Worm (Caenorhabditis elegans) whole organism, late embryonic: ENCODE results near the gene Y37D8A.6.
A peak's percentile ranks its signal among the peaks of the same experiment; 100 is the strongest.

Experiments
- C38D4.7 ChIP-seq: fragments of 200-800 bp; sonication (Bioruptor generic); optimal IDR thresholded peaks from 2 replicates; lab custom pipeline; 2018; ENCODE audit warnings: mild to moderate bottlenecking, missing genetic modification characterization, moderate library complexity, missing compliant biosample characterization
- K02D7.2 ChIP-seq: sonication (generic microtip); optimal IDR thresholded peaks from 2 replicates; lab custom pipeline; 2017; ENCODE audit warnings: mild to moderate bottlenecking, missing genetic modification characterization, missing compliant biosample characterization
- Y22D7AL.16 ChIP-seq: sonication (generic microtip); optimal IDR thresholded peaks from 2 replicates; lab custom pipeline; 2016; ENCODE audit warnings: missing genetic modification characterization, missing compliant biosample characterization
- ama-1 ChIP-seq: fragments of 150-350 bp; optimal IDR thresholded peaks from 2 replicates; lab custom pipeline; 2014
- ceh-22 ChIP-seq: sonication (generic microtip); optimal IDR thresholded peaks from 2 replicates; lab custom pipeline; 2017; ENCODE audit warnings: missing biosample characterization, missing genetic modification characterization
- ceh-24 ChIP-seq: sonication (generic microtip); optimal IDR thresholded peaks from 2 replicates; lab custom pipeline; 2016; ENCODE audit warnings: mild to moderate bottlenecking, missing genetic modification characterization, missing compliant biosample characterization
- ceh-30 ChIP-seq: fragments of 150-350 bp; optimal IDR thresholded peaks from 2 replicates; lab custom pipeline; 2014; ENCODE audit warnings: missing biosample characterization, missing genetic modification characterization
- ceh-31 ChIP-seq: sonication (generic microtip); optimal IDR thresholded peaks from 2 replicates; lab custom pipeline; 2016; ENCODE audit warnings: missing genetic modification characterization, missing compliant biosample characterization
- ceh-34 ChIP-seq: sonication (generic microtip); optimal IDR thresholded peaks from 2 replicates; lab custom pipeline; 2016; ENCODE audit warnings: mild to moderate bottlenecking, missing genetic modification characterization, missing compliant biosample characterization
- che-1 ChIP-seq: sonication (generic microtip); optimal IDR thresholded peaks from 2 replicates; lab custom pipeline; 2016; ENCODE audit warnings: mild to moderate bottlenecking, missing genetic modification characterization, missing compliant biosample characterization
- dmd-4 ChIP-seq: sonication (generic microtip); optimal IDR thresholded peaks from 2 replicates; lab custom pipeline; 2016; ENCODE audit warnings: borderline replicate concordance, missing genetic modification characterization, missing compliant biosample characterization
- dve-1 ChIP-seq: sonication (generic microtip); optimal IDR thresholded peaks from 2 replicates; lab custom pipeline; 2017; ENCODE audit warnings: antibody characterized with exemption, mild to moderate bottlenecking, missing genetic modification characterization, missing compliant biosample characterization
- ets-4 ChIP-seq: sonication (generic microtip); optimal IDR thresholded peaks from 2 replicates; lab custom pipeline; 2016; ENCODE audit warnings: missing genetic modification characterization, missing compliant biosample characterization
- eyg-1 ChIP-seq: sonication (generic microtip); optimal IDR thresholded peaks from 2 replicates; lab custom pipeline; 2016; ENCODE audit warnings: missing genotype, missing genetic modification characterization, missing compliant biosample characterization
- gmeb-2 ChIP-seq: sonication (generic microtip); optimal IDR thresholded peaks from 2 replicates; lab custom pipeline; 2016; ENCODE audit warnings: missing genetic modification characterization, inconsistent platforms, missing compliant biosample characterization
- hlh-13 ChIP-seq: fragments of 200-800 bp; sonication (Bioruptor generic); optimal IDR thresholded peaks from 2 replicates; lab custom pipeline; 2018; ENCODE audit warnings: mild to moderate bottlenecking, missing genetic modification characterization, missing compliant biosample characterization
- hlh-30 ChIP-seq: sonication (generic microtip); optimal IDR thresholded peaks from 2 replicates; lab custom pipeline; 2017; ENCODE audit warnings: antibody characterized with exemption, missing genetic modification characterization, missing compliant biosample characterization; ENCODE audit not compliant: insufficient read depth
- hlh-6 ChIP-seq: sonication (generic microtip); optimal IDR thresholded peaks from 2 replicates; lab custom pipeline; 2016; ENCODE audit warnings: missing genotype, missing genetic modification characterization, missing compliant biosample characterization
- hlh-8 ChIP-seq: sonication (generic microtip); optimal IDR thresholded peaks from 2 replicates; lab custom pipeline; 2016; ENCODE audit warnings: missing genotype, missing genetic modification characterization, missing compliant biosample characterization
- lin-11 ChIP-seq: fragments of 200-800 bp; sonication (Bioruptor generic); optimal IDR thresholded peaks from 2 replicates; lab custom pipeline; 2018; ENCODE audit warnings: mild to moderate bottlenecking, missing genetic modification characterization, missing compliant biosample characterization
- madf-2 ChIP-seq: sonication (generic microtip); optimal IDR thresholded peaks from 2 replicates; lab custom pipeline; 2017; ENCODE audit warnings: missing genetic modification characterization, missing compliant biosample characterization
- nfya-1 ChIP-seq: sonication (generic microtip); optimal IDR thresholded peaks from 2 replicates; lab custom pipeline; 2017; ENCODE audit warnings: missing genetic modification characterization, mild to moderate bottlenecking, missing compliant biosample characterization, antibody characterized with exemption, moderate library complexity
- nhr-11 ChIP-seq: fragments of 150-350 bp; optimal IDR thresholded peaks from 2 replicates; lab custom pipeline; 2014; ENCODE audit warnings: missing biosample characterization, missing genetic modification characterization
- nhr-232 ChIP-seq: sonication (generic microtip); optimal IDR thresholded peaks from 2 replicates; lab custom pipeline; 2016; ENCODE audit warnings: missing genetic modification characterization, missing compliant biosample characterization
- pag-3 ChIP-seq: sonication (generic microtip); optimal IDR thresholded peaks from 2 replicates; lab custom pipeline; 2016; ENCODE audit warnings: missing compliant biosample characterization, missing genetic modification characterization, borderline replicate concordance
- pat-9 ChIP-seq: fragments of 200-800 bp; sonication (Bioruptor generic); optimal IDR thresholded peaks from 2 replicates; lab custom pipeline; 2018; ENCODE audit warnings: mild to moderate bottlenecking, missing genetic modification characterization, moderate library complexity, missing compliant biosample characterization
- pqm-1 ChIP-seq: sonication (generic microtip); optimal IDR thresholded peaks from 2 replicates; lab custom pipeline; 2016; ENCODE audit warnings: missing genetic modification characterization, missing compliant biosample characterization
- pros-1 ChIP-seq: fragments of 150-350 bp; optimal IDR thresholded peaks from 2 replicates; lab custom pipeline; 2014; ENCODE audit warnings: missing biosample characterization, missing genetic modification reagents, missing genetic modification characterization
- rnt-1 ChIP-seq: sonication (generic microtip); optimal IDR thresholded peaks from 2 replicates; lab custom pipeline; 2016; ENCODE audit warnings: missing genetic modification characterization, missing compliant biosample characterization
- unc-42 ChIP-seq: sonication (generic microtip); optimal IDR thresholded peaks from 2 replicates; lab custom pipeline; 2016; ENCODE audit warnings: missing genotype, missing genetic modification characterization, missing compliant biosample characterization
- unc-55 ChIP-seq: sonication (generic microtip); optimal IDR thresholded peaks from 2 replicates; lab custom pipeline; 2017; ENCODE audit warnings: missing biosample characterization, missing genetic modification reagents, missing genetic modification characterization
- zip-5 ChIP-seq: sonication (generic microtip); optimal IDR thresholded peaks from 2 replicates; lab custom pipeline; 2016; ENCODE audit warnings: missing genetic modification characterization, missing compliant biosample characterization
- ztf-16 ChIP-seq: sonication (generic microtip); optimal IDR thresholded peaks from 2 replicates; lab custom pipeline; 2017; ENCODE audit warnings: missing genetic modification characterization, missing compliant biosample characterization

Y37D8A.6 gene

DNA sequence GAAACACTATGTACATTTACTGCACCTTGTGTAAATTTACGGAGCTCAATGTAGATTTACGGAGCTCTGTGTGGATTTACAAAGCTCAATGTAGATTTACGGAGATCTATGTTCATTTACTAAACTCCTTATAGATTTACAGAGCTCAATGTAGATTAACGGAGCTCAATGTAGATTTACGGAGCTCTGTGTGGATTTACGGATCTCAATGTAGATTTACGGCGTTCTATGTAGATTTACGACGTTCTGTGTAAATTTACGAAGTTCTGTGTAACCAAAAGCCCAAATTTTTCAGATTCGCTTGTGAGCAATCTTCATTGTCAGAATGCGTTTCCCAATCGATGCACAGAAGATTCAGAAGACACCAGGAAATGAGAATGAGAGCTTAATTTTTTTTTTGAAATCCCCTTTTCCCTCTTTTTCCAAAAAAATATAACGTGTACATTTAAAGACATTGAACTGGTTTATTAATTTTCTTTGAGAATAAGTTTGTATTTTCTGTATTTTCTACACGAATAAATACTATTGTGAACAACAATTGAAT, 33.3 kb downstream of the Y37D8A.6 start:
- TF ChIP-seq dve-1: peak; percentile 82
- TF ChIP-seq gmeb-2: no peak
- TF ChIP-seq, all 69 proteins: peak for 1

DNA sequence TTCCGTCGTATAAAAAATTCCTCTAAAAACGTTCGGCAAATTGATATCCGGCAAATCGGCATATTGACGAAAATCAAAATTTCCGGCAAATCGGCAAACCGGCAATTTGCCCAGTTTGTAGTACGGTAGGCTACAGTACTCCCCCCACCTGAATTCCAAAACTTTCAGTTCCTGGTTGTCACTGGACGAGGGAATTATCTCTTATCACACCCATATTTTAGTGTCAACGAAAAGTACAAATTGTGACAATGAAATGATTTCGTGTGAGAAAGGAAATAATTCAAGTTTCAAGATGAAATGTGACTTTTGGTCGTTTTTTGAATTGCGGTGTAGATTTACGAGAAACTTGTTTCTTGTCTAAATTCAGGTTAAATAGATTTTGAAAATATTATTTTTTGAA, 37.0 kb downstream of the Y37D8A.6 start:
- no peak for TF ChIP-seq Y22D7AL.16 (tag; lab: Kevin White, UChicago)
- TF ChIP-seq zip-5 (tag; lab: Kevin White, UChicago): no peak
- no peak for TF ChIP-seq hlh-8 (tag; lab: Kevin White, UChicago)
- TF ChIP-seq madf-2: no peak
- TF ChIP-seq nhr-232: no peak
- no peak for TF ChIP-seq pros-1 (tag; lab: Kevin White, UChicago)
- TF ChIP-seq ets-4 (tag; lab: Kevin White, UChicago): no peak
- no peak for TF ChIP-seq rnt-1 (tag; lab: Kevin White, UChicago)
- TF ChIP-seq ceh-34 (tag; lab: Kevin White, UChicago): no peak
- TF ChIP-seq pqm-1 (tag; lab: Kevin White, UChicago): no peak
- no peak for TF ChIP-seq ztf-16
- TF ChIP-seq pat-9 (tag; lab: Kevin White, UChicago): no peak

DNA sequence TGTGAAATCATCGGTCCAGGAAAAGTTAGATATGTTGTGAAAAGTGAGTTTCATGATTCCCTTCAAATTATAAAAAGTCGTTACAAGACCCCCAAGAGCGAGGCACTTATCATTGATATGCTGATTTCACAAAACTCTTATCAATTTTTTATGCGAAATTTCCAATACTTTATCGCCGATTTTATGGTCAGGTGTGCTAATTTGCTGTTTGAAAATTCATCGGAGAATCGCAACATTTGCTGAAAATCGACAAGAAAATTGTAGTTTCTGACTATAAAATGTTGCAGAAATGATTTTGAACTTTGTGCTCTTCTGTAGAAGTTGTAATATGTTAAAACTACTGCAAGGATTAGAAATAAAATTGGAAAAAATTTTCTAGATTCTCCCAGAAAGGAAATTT, 38.4 kb downstream of the Y37D8A.6 start:
- no peak for TF ChIP-seq rnt-1 (tag; lab: Kevin White, UChicago)
- TF ChIP-seq madf-2: no peak
- no peak for TF ChIP-seq hlh-6
- TF ChIP-seq hlh-13: no peak
- no peak for TF ChIP-seq ceh-24

DNA sequence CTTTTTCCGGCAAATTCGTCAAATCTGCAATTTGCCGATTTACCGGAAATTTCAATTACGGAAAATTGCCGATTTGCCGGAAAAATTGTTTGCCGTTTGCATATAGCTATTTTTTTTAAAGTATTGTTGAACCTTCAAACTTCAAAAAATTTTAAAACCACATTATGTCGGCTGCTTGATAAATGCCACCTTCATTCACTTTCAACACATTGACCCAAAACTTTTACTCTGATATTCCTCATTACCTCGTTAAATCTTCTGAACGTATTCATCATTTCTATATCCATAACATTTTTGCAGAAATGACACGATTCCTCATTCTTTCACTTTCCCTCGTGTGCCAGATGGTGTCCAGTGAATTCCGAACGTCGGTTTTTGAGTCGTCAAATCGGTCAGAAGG, 41.0 kb downstream of the Y37D8A.6 start, which contains the start of gene Y37D8A.3:
Y37D8A.3 (plus strand) TSS at position 301 of the 400 bp plus-strand sequence.
- TF ChIP-seq nhr-11: no peak
- TF ChIP-seq ztf-16: no peak
- TF ChIP-seq Y22D7AL.16 (tag; lab: Kevin White, UChicago): no peak
- no peak for TF ChIP-seq gmeb-2
- no peak for TF ChIP-seq pat-9 (tag; lab: Kevin White, UChicago)
- TF ChIP-seq, all 69 proteins: peak for 0

DNA sequence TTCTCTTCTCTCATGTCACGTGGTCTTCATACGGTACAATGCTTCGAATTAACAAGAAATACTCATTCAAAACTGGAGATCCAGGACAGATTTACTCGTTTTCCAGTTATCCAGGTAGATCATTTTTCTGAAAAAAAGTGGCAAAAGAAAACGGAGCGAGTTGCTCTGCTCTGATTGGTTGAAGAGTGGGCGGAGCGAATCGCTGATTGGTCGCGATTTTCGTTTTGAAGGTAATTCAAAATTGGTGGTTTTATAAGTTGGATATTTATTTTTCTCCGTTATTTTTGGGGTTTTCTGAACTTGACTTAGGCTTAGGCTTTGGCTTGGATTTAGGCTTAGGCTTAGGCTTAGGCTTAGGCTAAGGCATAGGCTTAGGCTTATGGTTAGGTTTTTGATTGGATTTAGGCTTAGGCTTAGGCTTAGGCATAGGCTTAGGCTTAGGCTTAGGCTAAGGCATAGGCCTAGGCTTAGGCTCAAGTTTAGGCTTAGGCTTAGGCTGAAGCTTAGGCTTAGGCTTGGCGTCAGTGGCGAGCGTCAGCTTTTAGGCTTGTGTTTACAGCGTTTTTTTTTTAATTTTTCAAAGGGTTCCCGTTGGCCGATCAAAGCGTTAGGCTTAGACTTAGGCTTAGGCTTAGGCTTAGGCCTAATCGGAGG, 47.4 kb downstream of the Y37D8A.6 start:
- TF ChIP-seq hlh-30 (tag; lab: Kevin White, UChicago): no peak
- TF ChIP-seq nhr-11: no peak
- no peak for TF ChIP-seq dmd-4 (tag; lab: Kevin White, UChicago)
- TF ChIP-seq dve-1: peak; percentile 31
- peak; percentile 24 for TF ChIP-seq K02D7.2 (tag; lab: Kevin White, UChicago)
- no peak for TF ChIP-seq C38D4.7
- TF ChIP-seq ceh-31 (tag; lab: Kevin White, UChicago): no peak
- no peak for TF ChIP-seq ceh-22
- no peak for TF ChIP-seq hlh-13
- TF ChIP-seq lin-11 (tag; lab: Kevin White, UChicago): no peak
- no peak for TF ChIP-seq unc-55 (GFP tag; lab: Kevin White, UChicago)
- TF ChIP-seq che-1: no peak
- TF ChIP-seq nfya-1 (tag; lab: Kevin White, UChicago): peak; percentile 75
- TF ChIP-seq ama-1 (lab: Kevin White, UChicago): no peak

DNA sequence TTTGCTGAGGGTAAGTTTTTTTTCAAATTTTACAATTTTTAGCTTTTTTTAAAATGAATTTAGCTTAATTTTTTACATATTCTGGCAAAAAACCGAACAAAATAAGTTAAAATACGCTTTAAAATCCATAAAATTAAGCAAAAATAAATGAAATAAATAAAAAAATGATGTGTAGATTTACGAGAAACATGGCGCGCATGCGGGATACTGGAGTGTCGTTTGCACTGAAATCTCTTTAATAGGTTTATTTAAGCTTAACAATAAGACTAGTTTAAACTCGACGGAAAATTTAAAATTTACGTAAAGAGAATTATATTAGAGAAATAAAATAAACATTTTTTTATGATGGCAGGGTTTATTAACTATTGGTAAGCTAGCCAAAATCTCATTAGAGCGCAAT, 48.8 kb downstream of the Y37D8A.6 start:
- TF ChIP-seq unc-42: peak; percentile 55
- TF ChIP-seq hlh-13: no peak
- TF ChIP-seq eyg-1: no peak
- no peak for TF ChIP-seq ceh-30 (tag; lab: Kevin White, UChicago)
- no peak for TF ChIP-seq pros-1 (tag; lab: Kevin White, UChicago)
- TF ChIP-seq pag-3 (tag; lab: Kevin White, UChicago): no peak
